Worm (Caenorhabditis elegans) whole organism, L3 larva: ENCODE data around the gene sql-1.
A peak's percentile ranks its signal among the peaks of the same experiment; 100 is the strongest.

ENCODE experiments used
- R02D3.7 ChIP-seq: fragments of 150-350 bp; optimal IDR thresholded peaks from 2 replicates; lab custom pipeline; 2014; ENCODE audit warnings: missing biosample characterization, missing genetic modification characterization
- ZK546.5 ChIP-seq: sonication (generic microtip); optimal IDR thresholded peaks from 2 replicates; lab custom pipeline; 2017; ENCODE audit warnings: missing biosample characterization, missing genetic modification characterization
- aly-2 ChIP-seq: fragments of 150-350 bp; optimal IDR thresholded peaks from 2 replicates; lab custom pipeline; 2014; ENCODE audit warnings: missing biosample characterization, missing genetic modification characterization
- ama-1 ChIP-seq: fragments of 150-350 bp; optimal IDR thresholded peaks from 2 replicates; lab custom pipeline; 2018
- ceh-28 ChIP-seq: fragments of 150-350 bp; optimal IDR thresholded peaks from 2 replicates; lab custom pipeline; 2014; ENCODE audit warnings: missing biosample characterization, missing genetic modification reagents, missing genetic modification characterization
- ceh-9 ChIP-seq: sonication (generic microtip); optimal IDR thresholded peaks from 2 replicates; lab custom pipeline; 2018; ENCODE audit warnings: missing biosample characterization, missing genetic modification characterization
- egl-27 ChIP-seq: sonication (generic microtip); optimal IDR thresholded peaks from 4 replicates; lab custom pipeline; 2017; ENCODE audit warnings: missing biosample characterization, missing genetic modification reagents, missing genetic modification characterization
- egl-5 ChIP-seq: fragments of 150-350 bp; optimal IDR thresholded peaks from 2 replicates; lab custom pipeline; 2017; ENCODE audit warnings: missing biosample characterization, missing genetic modification reagents, missing genetic modification characterization, inconsistent platforms
- elt-1 ChIP-seq: fragments of 150-350 bp; optimal IDR thresholded peaks from 2 replicates; lab custom pipeline; 2014; ENCODE audit warnings: missing biosample characterization, missing genetic modification characterization
- elt-2 ChIP-seq: sonication (generic microtip); optimal IDR thresholded peaks from 2 replicates; lab custom pipeline; 2016; ENCODE audit warnings: missing genetic modification reagents, mild to moderate bottlenecking, missing genetic modification characterization, missing compliant biosample characterization
- fkh-10 ChIP-seq: sonication (generic microtip); optimal IDR thresholded peaks from 2 replicates; lab custom pipeline; 2017; ENCODE audit warnings: missing biosample characterization, missing genetic modification reagents, missing genetic modification characterization
- fos-1 ChIP-seq: fragments of 150-350 bp; optimal IDR thresholded peaks from 2 replicates; lab custom pipeline; 2014; ENCODE audit warnings: missing biosample characterization, missing genetic modification characterization
- hmg-11 ChIP-seq: sonication (generic microtip); optimal IDR thresholded peaks from 2 replicates; lab custom pipeline; 2016; ENCODE audit warnings: missing genetic modification characterization, missing compliant biosample characterization
- jun-1 ChIP-seq: fragments of 150-350 bp; optimal IDR thresholded peaks from 2 replicates; lab custom pipeline; 2014; ENCODE audit warnings: missing biosample characterization, missing genetic modification reagents, missing genetic modification characterization
- lin-15B ChIP-seq: fragments of 150-350 bp; optimal IDR thresholded peaks from 2 replicates; lab custom pipeline; 2014; ENCODE audit warnings: missing biosample characterization, missing genetic modification characterization
- lin-39 ChIP-seq: fragments of 150-350 bp; optimal IDR thresholded peaks from 2 replicates; lab custom pipeline; 2018; ENCODE audit warnings: missing biosample characterization, missing genetic modification reagents, missing genetic modification characterization
- lsy-12 ChIP-seq: sonication (generic microtip); optimal IDR thresholded peaks from 2 replicates; lab custom pipeline; 2016; ENCODE audit warnings: mild to moderate bottlenecking, missing genetic modification characterization, missing compliant biosample characterization
- mdl-1 ChIP-seq: fragments of 150-350 bp; optimal IDR thresholded peaks from 2 replicates; lab custom pipeline; 2014; ENCODE audit warnings: missing biosample characterization, missing genetic modification characterization
- nfya-1 ChIP-seq: sonication (generic microtip); optimal IDR thresholded peaks from 2 replicates; lab custom pipeline; 2017; ENCODE audit warnings: missing genetic modification characterization, mild to moderate bottlenecking, missing compliant biosample characterization, antibody characterized with exemption, moderate library complexity; ENCODE audit not compliant: insufficient read depth
- nhr-11 ChIP-seq: fragments of 150-350 bp; optimal IDR thresholded peaks from 2 replicates; lab custom pipeline; 2014; ENCODE audit warnings: missing biosample characterization, missing genetic modification characterization
- nhr-12 ChIP-seq: fragments of 150-350 bp; optimal IDR thresholded peaks from 2 replicates; lab custom pipeline; 2014; ENCODE audit warnings: missing biosample characterization, missing genetic modification characterization
- nhr-237 ChIP-seq: fragments of 150-350 bp; optimal IDR thresholded peaks from 2 replicates; lab custom pipeline; 2014; ENCODE audit warnings: missing biosample characterization, missing genetic modification characterization
- nhr-25 ChIP-seq: sonication (generic microtip); optimal IDR thresholded peaks from 2 replicates; lab custom pipeline; 2017; ENCODE audit warnings: missing biosample characterization, missing genetic modification characterization
- nhr-43 ChIP-seq: sonication (generic microtip); optimal IDR thresholded peaks from 2 replicates; lab custom pipeline; 2016; ENCODE audit warnings: mild to moderate bottlenecking, missing genetic modification characterization, missing compliant biosample characterization; ENCODE audit not compliant: poor library complexity, severe bottlenecking
- nhr-67 ChIP-seq: fragments of 150-350 bp; optimal IDR thresholded peaks from 2 replicates; lab custom pipeline; 2014; ENCODE audit warnings: missing biosample characterization, missing genetic modification characterization
- nhr-76 ChIP-seq: fragments of 150-350 bp; sonication (generic microtip); optimal IDR thresholded peaks from 5 replicates; lab custom pipeline; 2014; ENCODE audit warnings: missing biosample characterization, missing genetic modification characterization
- nhr-77 ChIP-seq: fragments of 150-350 bp; optimal IDR thresholded peaks from 2 replicates; lab custom pipeline; 2014; ENCODE audit warnings: missing biosample characterization, missing genetic modification characterization
- pha-4 ChIP-seq: fragments of 150-350 bp; optimal IDR thresholded peaks from 2 replicates; lab custom pipeline; 2014; ENCODE audit warnings: missing biosample characterization, missing genetic modification reagents, missing genetic modification characterization
- pqm-1 ChIP-seq: fragments of 150-350 bp; optimal IDR thresholded peaks from 2 replicates; lab custom pipeline; 2017; ENCODE audit warnings: missing biosample characterization, missing genetic modification characterization, inconsistent platforms
- sea-2 ChIP-seq: fragments of 150-350 bp; sonication (generic microtip); optimal IDR thresholded peaks from 4 replicates; lab custom pipeline; 2014; ENCODE audit warnings: missing biosample characterization, missing genetic modification reagents, missing genetic modification characterization
- skn-1 ChIP-seq: fragments of 150-350 bp; optimal IDR thresholded peaks from 2 replicates; lab custom pipeline; 2014; ENCODE audit warnings: missing biosample characterization, missing genetic modification characterization
- snpc-4 ChIP-seq: fragments of 150-350 bp; optimal IDR thresholded peaks from 2 replicates; lab custom pipeline; 2014; ENCODE audit warnings: missing biosample characterization, missing genetic modification characterization
- tbx-2 ChIP-seq: sonication (generic microtip); optimal IDR thresholded peaks from 2 replicates; lab custom pipeline; 2016; ENCODE audit warnings: mild to moderate bottlenecking, missing genetic modification characterization, missing compliant biosample characterization
- unc-39 ChIP-seq: sonication (generic microtip); optimal IDR thresholded peaks from 4 replicates; lab custom pipeline; 2017; ENCODE audit warnings: missing biosample characterization, missing genetic modification characterization
- unc-62 ChIP-seq: fragments of 150-350 bp; sonication (generic microtip); optimal IDR thresholded peaks from 4 replicates; lab custom pipeline; 2014; ENCODE audit warnings: missing biosample characterization, missing genetic modification reagents, missing genetic modification characterization
- zag-1 ChIP-seq: fragments of 150-350 bp; optimal IDR thresholded peaks from 2 replicates; lab custom pipeline; 2014; ENCODE audit warnings: missing biosample characterization, missing genetic modification characterization

Gene sql-1

DNA sequence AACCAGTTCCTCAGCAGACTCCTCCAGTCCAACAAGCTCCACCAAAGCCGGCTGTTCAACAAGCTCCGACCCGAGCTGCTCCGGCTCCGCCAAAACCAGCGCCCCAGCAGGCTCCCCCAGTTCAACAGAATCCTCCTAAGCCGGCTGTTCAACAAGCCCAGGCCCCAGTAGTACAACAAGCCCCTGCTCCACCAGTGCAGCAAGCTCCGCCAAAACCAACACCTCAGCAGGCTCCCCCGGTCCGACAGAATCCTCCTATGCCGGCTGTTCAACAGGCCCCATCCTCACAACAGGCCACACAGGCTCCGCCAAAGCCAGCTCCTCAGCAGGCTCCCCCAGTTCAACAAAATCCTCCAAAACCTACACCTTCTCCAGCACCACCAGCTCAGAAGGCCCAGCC, 28.8 kb upstream of the sql-1 start:
- TF ChIP-seq lin-39 (tag; lab: Kevin White, UChicago) (no peak), lin-15B (tag; lab: Kevin White, UChicago) (no peak), pqm-1 (tag; lab: Kevin White, UChicago) (no peak), pha-4 (tag; lab: Kevin White, UChicago) (no peak), skn-1 (tag; lab: Kevin White, UChicago) (no peak)

DNA sequence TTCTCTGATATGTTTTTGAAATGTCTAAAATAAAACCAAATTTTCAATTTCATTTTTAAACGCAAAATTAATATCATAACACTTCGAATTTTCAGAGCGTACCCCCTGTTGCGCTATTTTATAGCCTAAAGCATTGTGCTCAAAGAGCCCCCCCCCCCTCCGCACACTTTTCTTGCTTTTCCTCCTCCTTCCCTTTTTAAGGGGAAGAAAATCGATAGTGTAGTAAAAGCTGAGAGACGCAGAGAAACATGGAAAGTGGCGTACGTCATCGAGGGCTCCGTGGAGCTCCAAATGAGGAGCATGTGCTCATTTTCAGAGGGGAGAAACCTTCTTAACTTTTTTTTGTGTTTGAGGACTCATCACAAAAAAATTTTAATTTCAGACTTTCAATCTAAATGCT, 26.9 kb upstream of the sql-1 start, which contains the start of gene cccp-1:
Gene cccp-1, plus strand, starts transcription at position 377 of the 400 bp plus-strand sequence.
- TF ChIP-seq pha-4 (tag; lab: Kevin White, UChicago) (no peak), pqm-1 (tag; lab: Kevin White, UChicago) (no peak), hmg-11 (peak; percentile 67), nhr-12 (no peak), unc-39 (tag; lab: Kevin White, UChicago) (no peak), nhr-11 (tag; lab: Kevin White, UChicago) (no peak), mdl-1 (no peak), nfya-1 (tag; lab: Kevin White, UChicago) (peak; percentile 71), elt-2 (tag; lab: Kevin White, UChicago) (peak; percentile 19), zag-1 (tag; lab: Kevin White, UChicago) (no peak), nhr-77 (tag; lab: Kevin White, UChicago) (no peak), lin-15B (tag; lab: Kevin White, UChicago) (peak; percentile 25), ceh-28 (peak; percentile 88), nhr-237 (tag; lab: Kevin White, UChicago) (no peak), fkh-10 (peak; percentile 53), tbx-2 (tag; lab: Kevin White, UChicago) (no peak)

DNA sequence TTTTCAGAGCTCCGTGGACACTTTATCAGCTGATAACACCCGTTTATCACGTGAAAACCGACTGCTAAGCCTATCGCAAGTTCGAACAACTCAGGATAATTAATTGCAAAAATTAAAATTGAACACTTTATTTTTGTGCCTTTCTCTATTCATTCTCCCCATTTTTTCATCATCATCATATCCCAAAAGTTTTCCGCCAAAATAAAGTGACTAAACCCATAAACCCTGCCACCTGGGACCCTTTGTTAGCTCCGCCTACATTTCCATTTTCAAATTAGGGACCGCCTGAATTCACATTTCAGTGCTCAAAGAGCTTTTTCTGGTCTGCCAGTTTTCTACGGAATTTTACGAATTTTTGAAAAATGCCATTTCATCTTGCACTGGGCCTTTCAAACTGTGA, 14.9 kb upstream of the sql-1 start, which contains the start of gene arrd-16:
Gene arrd-16, plus strand, starts transcription at position 301 of the 400 bp plus-strand sequence.
- TF ChIP-seq elt-1: no peak
- TF ChIP-seq fos-1 (tag; lab: Kevin White, UChicago): no peak
- no peak for TF ChIP-seq sea-2 (GFP tag; lab: Kevin White, UChicago)
- TF ChIP-seq nfya-1 (tag; lab: Kevin White, UChicago): no peak
- TF ChIP-seq nhr-77 (tag; lab: Kevin White, UChicago): no peak
- TF ChIP-seq ZK546.5 (tag; lab: Kevin White, UChicago): no peak
- TF ChIP-seq nhr-25: no peak
- TF ChIP-seq ceh-9 (tag; lab: Kevin White, UChicago): no peak
- no peak for TF ChIP-seq ceh-28
- no peak for TF ChIP-seq elt-2 (tag; lab: Kevin White, UChicago)
- no peak for TF ChIP-seq lin-39 (tag; lab: Kevin White, UChicago)
- no peak for TF ChIP-seq unc-62 (GFP tag; lab: Kevin White, UChicago)
- no peak for TF ChIP-seq hmg-11
- TF ChIP-seq aly-2 (tag; lab: Kevin White, UChicago): no peak

DNA sequence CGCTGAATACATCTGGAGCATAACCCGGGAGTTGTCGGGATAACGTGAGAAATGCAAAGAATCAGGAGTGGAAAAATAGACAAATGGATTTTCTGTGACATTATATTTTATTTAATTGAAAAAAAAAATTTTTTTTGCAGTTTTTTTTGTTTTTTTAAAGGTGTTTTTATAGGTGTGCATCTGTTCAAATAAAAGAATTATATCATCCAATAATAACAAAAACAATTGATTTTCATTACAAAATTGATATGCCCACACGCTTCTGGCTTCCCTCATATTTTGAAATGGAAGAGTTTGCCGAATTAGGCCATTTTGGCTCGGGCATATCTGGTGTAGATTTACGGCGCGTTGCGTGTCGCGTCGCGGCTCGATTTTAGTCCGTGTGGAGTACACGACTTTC, 7.4 kb upstream of the sql-1 start, which contains the start of gene Y49E10.25:
Gene Y49E10.25, minus strand, starts transcription at position 101 of the 400 bp plus-strand sequence.
- TF ChIP-seq nhr-11 (tag; lab: Kevin White, UChicago): no peak
- TF ChIP-seq egl-5: no peak
- TF ChIP-seq hmg-11: no peak
- no peak for TF ChIP-seq pha-4 (tag; lab: Kevin White, UChicago)
- TF ChIP-seq nhr-43 (tag; lab: Kevin White, UChicago): no peak
- no peak for TF ChIP-seq nhr-76 (tag; lab: Kevin White, UChicago)
- TF ChIP-seq nfya-1 (tag; lab: Kevin White, UChicago): no peak
- TF ChIP-seq nhr-12: no peak
- TF ChIP-seq fkh-10: no peak
- TF ChIP-seq R02D3.7 (tag; lab: Kevin White, UChicago): no peak
- TF ChIP-seq egl-27 (tag; lab: Kevin White, UChicago): no peak
- no peak for TF ChIP-seq lin-39 (tag; lab: Kevin White, UChicago)

DNA sequence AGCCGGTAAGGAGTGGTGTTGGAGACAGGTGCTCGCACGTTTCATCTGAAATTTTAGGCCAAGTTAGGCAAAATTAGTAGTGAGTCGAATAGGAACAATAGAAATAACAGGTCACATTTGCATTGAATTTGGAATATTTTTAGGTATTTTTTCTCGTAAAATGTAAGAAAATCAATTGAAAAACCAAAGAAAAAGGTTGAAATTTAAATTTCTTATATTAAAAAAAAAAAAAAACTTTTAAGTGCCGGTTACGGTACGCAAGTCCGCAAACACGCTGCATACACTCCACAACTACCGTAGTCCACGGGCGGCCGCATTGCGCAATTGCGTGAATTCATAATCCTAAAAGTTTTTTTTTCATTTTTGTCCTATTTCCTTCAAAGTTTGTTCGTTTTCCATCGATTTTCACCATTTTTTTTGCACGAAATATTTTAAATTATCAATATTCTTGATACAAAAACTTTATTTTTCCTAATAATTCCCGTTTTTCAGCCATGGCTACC, 3.7 kb upstream of the sql-1 start, which contains the start of the genes Y111B2A.1 and Y111B2A.2:
Gene Y111B2A.1, minus strand, starts transcription at position 51 of the 503 bp plus-strand sequence.
Gene Y111B2A.2, plus strand, starts transcription at position 493 of the 503 bp plus-strand sequence.
- no peak for TF ChIP-seq snpc-4 (tag; lab: Kevin White, UChicago)
- no peak for TF ChIP-seq pqm-1 (tag; lab: Kevin White, UChicago)
- TF ChIP-seq tbx-2 (tag; lab: Kevin White, UChicago): no peak
- TF ChIP-seq nhr-77 (tag; lab: Kevin White, UChicago): no peak
- TF ChIP-seq egl-27 (tag; lab: Kevin White, UChicago): no peak
- no peak for TF ChIP-seq jun-1
- no peak for TF ChIP-seq nhr-12
- no peak for TF ChIP-seq egl-5
- no peak for TF ChIP-seq nhr-67 (tag; lab: Kevin White, UChicago)
- no peak for TF ChIP-seq elt-1
- TF ChIP-seq ama-1 (lab: Kevin White, UChicago): no peak
- TF ChIP-seq lsy-12 (tag; lab: Kevin White, UChicago): no peak
